Fruit fly (Drosophila melanogaster): ENCODE measurements around the gene Mrgn1.

The Mrgn1 gene

DNA sequence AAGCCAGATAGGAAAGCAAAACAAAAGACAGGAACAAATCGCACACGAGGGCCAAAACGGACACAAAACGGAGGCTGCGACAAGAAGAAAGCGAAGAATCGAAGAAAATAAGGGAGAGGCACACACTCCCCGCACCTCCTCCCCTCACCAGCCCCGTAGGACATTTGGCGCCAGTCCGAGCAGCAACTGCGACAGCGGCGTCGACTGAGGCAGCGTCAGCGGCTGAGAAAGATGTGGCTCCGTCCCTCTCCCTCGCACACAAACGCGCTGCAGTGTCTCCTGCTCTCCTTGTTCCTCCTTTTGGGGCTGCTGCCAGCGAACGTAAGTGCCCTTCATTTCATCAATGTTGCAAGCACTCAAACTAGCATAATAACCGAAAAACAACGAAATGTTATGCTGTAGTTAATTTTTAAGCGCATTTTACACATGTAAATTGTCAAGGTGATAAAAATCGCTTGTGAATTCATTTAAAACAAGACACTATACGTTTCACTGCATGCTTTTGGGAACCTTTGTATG is 51.4 kb downstream of the Mrgn1 start:
- TF ChIP-seq psq (GFP tag; optimal IDR thresholded peaks at IDR 0.05): peak; percentile 18
- TF ChIP-seq CrebA (GFP tag; optimal IDR thresholded peaks at IDR 0.05; ENCODE audit: borderline replicate concordance): no peak

DNA sequence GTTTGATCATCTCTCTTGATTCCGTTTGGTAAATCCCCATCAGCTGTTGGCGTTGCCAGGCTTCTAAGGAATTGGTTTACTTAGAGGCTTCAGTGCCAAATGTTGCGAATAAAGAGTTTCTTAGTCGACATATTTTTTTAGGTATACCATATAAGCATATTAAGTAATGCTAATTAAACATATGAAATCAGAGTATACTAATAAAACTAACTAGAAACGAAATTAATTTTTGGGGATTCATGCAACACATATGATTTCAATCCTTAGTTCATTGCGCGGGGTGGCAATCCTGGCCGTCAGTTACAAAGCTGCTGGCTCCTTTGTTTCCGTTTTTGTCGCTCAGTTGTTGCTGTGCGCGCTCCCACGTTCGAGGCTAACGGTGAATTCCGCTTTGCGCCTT is 52.4 kb downstream of the Mrgn1 start, which contains the start of gene CG15760:
Gene CG15760 (plus strand): TSS at position 334 of the 400 bp plus-strand sequence.
- TF ChIP-seq Rel (GFP tag; optimal IDR thresholded peaks at IDR 0.05): no peak
- peak; percentile 71 for TF ChIP-seq Rel (tag; optimal IDR thresholded peaks at IDR 0.05)
- TF ChIP-seq Hnf4 (GFP tag; optimal IDR thresholded peaks at IDR 0.05): no peak

All from whole organism, wandering third instar larva.